Worm (Caenorhabditis elegans) whole organism, mixed stage, embryonic: ENCODE results near the gene F10E7.5.

Experiments used
- M03D4.4 ChIP-seq: sonication (generic microtip); optimal IDR thresholded peaks from 2 replicates; lab custom pipeline; 2017; ENCODE audit warnings: mild to moderate bottlenecking, missing genetic modification characterization, missing compliant biosample characterization
- bed-3 ChIP-seq: fragments of 200-800 bp; sonication (Bioruptor generic); optimal IDR thresholded peaks from 3 replicates; lab custom pipeline; 2018; ENCODE audit warnings: mild to moderate bottlenecking, missing genetic modification characterization, moderate library complexity, missing compliant biosample characterization
- blmp-1 ChIP-seq: fragments of 150-350 bp; optimal IDR thresholded peaks from 2 replicates; lab custom pipeline; 2014; ENCODE audit warnings: missing biosample characterization, missing genetic modification characterization
- ceh-39 ChIP-seq: fragments of 150-350 bp; optimal IDR thresholded peaks from 2 replicates; lab custom pipeline; 2014; ENCODE audit warnings: missing biosample characterization, missing genetic modification characterization
- ceh-43 ChIP-seq: fragments of 200-800 bp; sonication (Bioruptor generic); optimal IDR thresholded peaks from 2 replicates; lab custom pipeline; 2018; ENCODE audit warnings: mild to moderate bottlenecking, missing genetic modification characterization, moderate library complexity, missing compliant biosample characterization
- ceh-83 ChIP-seq: fragments of 200-800 bp; sonication (Bioruptor generic); optimal IDR thresholded peaks from 2 replicates; lab custom pipeline; 2018; ENCODE audit warnings: mild to moderate bottlenecking, missing genetic modification characterization, missing compliant biosample characterization
- ces-1 ChIP-seq: fragments of 150-350 bp; optimal IDR thresholded peaks from 2 replicates; lab custom pipeline; 2014; ENCODE audit warnings: missing biosample characterization, missing genetic modification reagents, missing genetic modification characterization
- cnd-1 ChIP-seq: fragments of 200-800 bp; sonication (Bioruptor generic); optimal IDR thresholded peaks from 2 replicates; lab custom pipeline; 2018; ENCODE audit warnings: mild to moderate bottlenecking, missing genetic modification characterization, missing compliant biosample characterization
- drap-1 ChIP-seq: fragments of 200-800 bp; sonication (Bioruptor generic); optimal IDR thresholded peaks from 3 replicates; lab custom pipeline; 2018; ENCODE audit warnings: mild to moderate bottlenecking, missing genetic modification characterization, missing compliant biosample characterization
- elt-1 ChIP-seq: sonication (generic microtip); optimal IDR thresholded peaks from 2 replicates; lab custom pipeline; 2017; ENCODE audit warnings: missing genetic modification characterization, mild to moderate bottlenecking, missing compliant biosample characterization, antibody characterized with exemption, moderate library complexity, borderline replicate concordance; ENCODE audit not compliant: insufficient read depth
- elt-3 ChIP-seq: fragments of 150-350 bp; optimal IDR thresholded peaks from 2 replicates; lab custom pipeline; 2014; ENCODE audit warnings: missing biosample characterization, missing genetic modification characterization
- flh-1 ChIP-seq: fragments of 200-800 bp; sonication (Bioruptor generic); optimal IDR thresholded peaks from 2 replicates; lab custom pipeline; 2018; ENCODE audit warnings: mild to moderate bottlenecking, missing genetic modification characterization, moderate library complexity, missing compliant biosample characterization
- ham-2 ChIP-seq: fragments of 200-800 bp; sonication (Bioruptor generic); optimal IDR thresholded peaks from 2 replicates; lab custom pipeline; 2018; ENCODE audit warnings: mild to moderate bottlenecking, missing genetic modification characterization, missing compliant biosample characterization
- hlh-1 ChIP-seq: fragments of 150-350 bp; optimal IDR thresholded peaks from 2 replicates; lab custom pipeline; 2014; ENCODE audit warnings: missing biosample characterization, missing genetic modification reagents, missing genetic modification characterization
- lin-13 ChIP-seq: fragments of 150-350 bp; optimal IDR thresholded peaks from 2 replicates; lab custom pipeline; 2014; ENCODE audit warnings: missing biosample characterization, missing genetic modification characterization
- lin-32 ChIP-seq: fragments of 200-800 bp; sonication (Bioruptor generic); optimal IDR thresholded peaks from 2 replicates; lab custom pipeline; 2018; ENCODE audit warnings: mild to moderate bottlenecking, missing genetic modification characterization, missing compliant biosample characterization
- lsy-2 ChIP-seq: fragments of 150-350 bp; optimal IDR thresholded peaks from 2 replicates; lab custom pipeline; 2014; ENCODE audit warnings: missing biosample characterization, missing genetic modification characterization
- mab-5 ChIP-seq: fragments of 150-350 bp; optimal IDR thresholded peaks from 2 replicates; lab custom pipeline; 2014; ENCODE audit warnings: missing biosample characterization, missing genetic modification characterization
- mep-1 ChIP-seq: fragments of 150-350 bp; optimal IDR thresholded peaks from 2 replicates; lab custom pipeline; 2017; ENCODE audit warnings: missing biosample characterization, missing genetic modification reagents, missing genetic modification characterization, inconsistent platforms
- mls-2 ChIP-seq: sonication (generic microtip); optimal IDR thresholded peaks from 2 replicates; lab custom pipeline; 2016; ENCODE audit warnings: mild to moderate bottlenecking, missing genetic modification characterization, moderate library complexity, missing compliant biosample characterization
- nhr-12 ChIP-seq: fragments of 150-350 bp; optimal IDR thresholded peaks from 2 replicates; lab custom pipeline; 2014; ENCODE audit warnings: missing biosample characterization, missing genetic modification characterization
- nhr-2 ChIP-seq: fragments of 150-350 bp; optimal IDR thresholded peaks from 2 replicates; lab custom pipeline; 2014; ENCODE audit warnings: missing biosample characterization, missing genetic modification characterization
- nhr-237 ChIP-seq: fragments of 150-350 bp; optimal IDR thresholded peaks from 2 replicates; lab custom pipeline; 2014; ENCODE audit warnings: missing biosample characterization, missing genetic modification characterization
- nhr-28 ChIP-seq: fragments of 150-350 bp; optimal IDR thresholded peaks from 2 replicates; lab custom pipeline; 2014; ENCODE audit warnings: missing biosample characterization, missing genetic modification characterization
- nhr-76 ChIP-seq: sonication (generic microtip); optimal IDR thresholded peaks from 2 replicates; lab custom pipeline; 2017; ENCODE audit warnings: missing biosample characterization, missing genetic modification characterization
- pha-4 ChIP-seq: fragments of 150-350 bp; optimal IDR thresholded peaks from 2 replicates; lab custom pipeline; 2018; ENCODE audit warnings: missing biosample characterization, missing genetic modification reagents, missing genetic modification characterization
- sem-2 ChIP-seq: fragments of 200-800 bp; sonication (Bioruptor generic); optimal IDR thresholded peaks from 2 replicates; lab custom pipeline; 2018; ENCODE audit warnings: mild to moderate bottlenecking, missing genetic modification characterization, missing compliant biosample characterization
- snpc-4 ChIP-seq: fragments of 150-350 bp; optimal IDR thresholded peaks from 2 replicates; lab custom pipeline; 2014; ENCODE audit warnings: missing biosample characterization, missing genetic modification characterization
- sptf-1 ChIP-seq: sonication (generic microtip); optimal IDR thresholded peaks from 2 replicates; lab custom pipeline; 2017; ENCODE audit warnings: mild to moderate bottlenecking, missing genetic modification characterization, moderate library complexity, missing compliant biosample characterization
- tbx-8 ChIP-seq: fragments of 200-800 bp; sonication (Bioruptor generic); optimal IDR thresholded peaks from 2 replicates; lab custom pipeline; 2018; ENCODE audit warnings: mild to moderate bottlenecking, missing genetic modification characterization, moderate library complexity, missing compliant biosample characterization
- unc-120 ChIP-seq: sonication (generic microtip); optimal IDR thresholded peaks from 2 replicates; lab custom pipeline; 2017; ENCODE audit warnings: missing genetic modification characterization, missing compliant biosample characterization; ENCODE audit not compliant: poor library complexity, severe bottlenecking
- unc-39 ChIP-seq: fragments of 150-350 bp; optimal IDR thresholded peaks from 2 replicates; lab custom pipeline; 2014; ENCODE audit warnings: missing biosample characterization, missing genetic modification characterization
- unc-62 ChIP-seq: fragments of 150-350 bp; optimal IDR thresholded peaks from 2 replicates; lab custom pipeline; 2014; ENCODE audit warnings: missing biosample characterization, missing genetic modification reagents, missing genetic modification characterization
- zip-8 ChIP-seq: fragments of 150-350 bp; optimal IDR thresholded peaks from 2 replicates; lab custom pipeline; 2014; ENCODE audit warnings: missing biosample characterization, missing genetic modification characterization
- ztf-11 ChIP-seq: fragments of 150-350 bp; optimal IDR thresholded peaks from 2 replicates; lab custom pipeline; 2014; ENCODE audit warnings: missing biosample characterization, missing genetic modification characterization

Gene F10E7.5

DNA sequence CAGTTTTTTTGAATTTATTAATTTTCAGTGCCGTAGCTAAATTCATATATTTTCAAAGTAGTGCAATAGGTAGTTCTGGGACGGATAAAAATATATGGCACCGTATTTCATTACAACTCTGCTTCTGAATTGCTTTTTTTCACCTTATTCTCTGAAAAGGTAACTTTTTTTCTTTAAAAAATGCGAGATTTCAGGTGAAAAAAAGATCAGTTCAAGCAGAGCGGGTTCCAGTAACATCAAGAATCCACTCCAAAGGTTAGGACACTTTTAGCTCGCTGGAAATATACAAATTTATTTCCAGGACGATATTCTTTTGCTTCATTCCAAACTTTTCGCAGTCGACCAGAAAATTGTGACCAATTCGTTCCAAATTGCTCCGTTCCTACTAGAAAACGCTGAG is 36.3 kb downstream of the F10E7.5 start, which contains the start of gene T07F8.1:
T07F8.1 (plus strand) TSS at position 301 of the 400 bp plus-strand sequence.
- TF ChIP-seq nhr-12 (tag; lab: Kevin White, UChicago) (no peak), sem-2 (GFP tag; lab: Kevin White, UChicago) (no peak), nhr-28 (tag; lab: Kevin White, UChicago) (no peak), unc-120 (tag; lab: Kevin White, UChicago) (no peak), cnd-1 (tag; lab: Kevin White, UChicago) (no peak), elt-3 (tag; lab: Kevin White, UChicago) (no peak), ztf-11 (tag; lab: Kevin White, UChicago) (no peak), lsy-2 (tag; lab: Kevin White, UChicago) (no peak), nhr-2 (tag; lab: Kevin White, UChicago) (no peak), ceh-83 (GFP tag; lab: Kevin White, UChicago) (no peak), nhr-76 (no peak), snpc-4 (tag; lab: Kevin White, UChicago) (no peak), ham-2 (no peak), unc-62 (GFP tag; lab: Kevin White, UChicago) (no peak), unc-39 (tag; lab: Kevin White, UChicago) (no peak), M03D4.4 (tag; lab: Kevin White, UChicago) (no peak), mab-5 (tag; lab: Kevin White, UChicago) (no peak), hlh-1 (tag; lab: Kevin White, UChicago) (no peak), flh-1 (GFP tag; lab: Kevin White, UChicago) (no peak)

DNA sequence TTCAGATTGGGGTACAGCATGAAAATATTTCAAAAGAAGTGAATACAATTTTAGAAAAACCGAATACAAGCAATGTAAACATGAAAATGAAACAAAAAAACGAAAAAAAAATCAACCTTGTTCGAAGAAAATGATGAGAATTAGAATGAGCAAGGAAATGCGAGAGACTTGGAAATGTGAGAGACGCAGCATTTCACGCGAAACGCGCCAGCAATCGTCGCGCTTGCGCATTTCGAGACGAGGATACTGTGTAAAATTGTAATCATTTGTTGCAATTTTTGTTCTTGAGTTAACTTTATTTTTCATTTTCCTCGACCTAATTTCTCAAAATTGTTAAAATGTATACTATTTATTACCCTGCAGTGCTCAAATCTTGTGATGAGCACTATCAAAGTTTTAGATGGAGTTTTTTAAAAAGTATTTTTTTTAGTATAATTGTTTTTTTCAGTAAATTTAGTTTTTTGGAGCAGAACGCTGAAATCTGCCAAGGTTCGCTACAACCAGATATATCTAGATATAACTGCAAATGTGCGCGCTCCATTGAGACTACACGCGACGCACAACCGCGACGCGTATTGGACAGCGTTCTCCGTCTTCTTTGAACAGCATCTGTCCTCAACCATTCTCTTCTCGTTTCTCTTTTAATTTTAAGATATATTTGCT is 40.3 kb downstream of the F10E7.5 start, which contains the start of gene fust-1:
fust-1 (plus strand) TSS at position 613 of the 663 bp plus-strand sequence.
- TF ChIP-seq ceh-83 (GFP tag; lab: Kevin White, UChicago) (peak; percentile 42), unc-62 (GFP tag; lab: Kevin White, UChicago) (peak; percentile 14), nhr-12 (tag; lab: Kevin White, UChicago) (peak; percentile 36), tbx-8 (peak; percentile 19), nhr-28 (tag; lab: Kevin White, UChicago) (no peak), unc-39 (tag; lab: Kevin White, UChicago) (no peak), lin-13 (tag; lab: Kevin White, UChicago) (peak; percentile 94), lsy-2 (tag; lab: Kevin White, UChicago) (peak; percentile 93), bed-3 (peak; percentile 32), lin-32 (GFP tag; lab: Kevin White, UChicago) (peak; percentile 20), ham-2 (no peak), mls-2 (tag; lab: Kevin White, UChicago) (peak; percentile 82), mep-1 (tag; lab: Kevin White, UChicago) (peak; percentile 98), nhr-76 (no peak), blmp-1 (tag; lab: Kevin White, UChicago) (peak; percentile 32), hlh-1 (tag; lab: Kevin White, UChicago) (peak; percentile 43), nhr-2 (tag; lab: Kevin White, UChicago) (peak; percentile 66), nhr-237 (tag; lab: Kevin White, UChicago) (peak; percentile 92), elt-1 (tag; lab: Kevin White, UChicago) (no peak), ces-1 (GFP tag; lab: Kevin White, UChicago) (peak; percentile 74), ceh-43 (GFP tag; lab: Kevin White, UChicago) (peak; percentile 68), elt-3 (tag; lab: Kevin White, UChicago) (peak; percentile 31), drap-1 (peak; percentile 75), mab-5 (tag; lab: Kevin White, UChicago) (no peak), pha-4 (peak; percentile 97), sem-2 (GFP tag; lab: Kevin White, UChicago) (peak; percentile 52), unc-120 (tag; lab: Kevin White, UChicago) (peak; percentile 37), cnd-1 (tag; lab: Kevin White, UChicago) (peak; percentile 71), M03D4.4 (tag; lab: Kevin White, UChicago) (peak; percentile 74), zip-8 (tag; lab: Kevin White, UChicago) (no peak), snpc-4 (tag; lab: Kevin White, UChicago) (no peak), sptf-1 (tag; lab: Kevin White, UChicago) (peak; percentile 87), ztf-11 (tag; lab: Kevin White, UChicago) (peak; percentile 32), ceh-39 (tag; lab: Kevin White, UChicago) (peak; percentile 48), flh-1 (GFP tag; lab: Kevin White, UChicago) (no peak)
